Worm (Caenorhabditis elegans) whole organism, late embryonic: ENCODE results near the gene sre-15.

Experiments used
- T23F11.4 ChIP-seq: fragments of 200-800 bp; sonication (Bioruptor generic); optimal IDR thresholded peaks from 2 replicates; lab custom pipeline; 2018; ENCODE audit warnings: mild to moderate bottlenecking, missing genetic modification characterization, missing compliant biosample characterization
- ahr-1 ChIP-seq: sonication (generic microtip); optimal IDR thresholded peaks from 2 replicates; lab custom pipeline; 2016; ENCODE audit warnings: missing genetic modification characterization, missing compliant biosample characterization
- ceh-19 ChIP-seq: fragments of 200-800 bp; sonication (Bioruptor generic); optimal IDR thresholded peaks from 2 replicates; lab custom pipeline; 2018; ENCODE audit warnings: mild to moderate bottlenecking, missing genetic modification characterization, missing compliant biosample characterization
- ceh-2 ChIP-seq: sonication (generic microtip); optimal IDR thresholded peaks from 2 replicates; lab custom pipeline; 2016; ENCODE audit warnings: missing genotype, missing genetic modification characterization, missing compliant biosample characterization
- ceh-31 ChIP-seq: sonication (generic microtip); optimal IDR thresholded peaks from 2 replicates; lab custom pipeline; 2016; ENCODE audit warnings: missing genetic modification characterization, missing compliant biosample characterization
- ceh-34 ChIP-seq: sonication (generic microtip); optimal IDR thresholded peaks from 2 replicates; lab custom pipeline; 2016; ENCODE audit warnings: mild to moderate bottlenecking, missing genetic modification characterization, missing compliant biosample characterization
- ceh-45 ChIP-seq: fragments of 200-800 bp; sonication (Bioruptor generic); IDR thresholded peaks from 2 replicates; pipeline ENCODE4 v1.3.6; 2022; ENCODE audit warnings: missing genetic modification reagents, missing genetic modification characterization, missing compliant biosample characterization
- che-1 ChIP-seq: sonication (generic microtip); optimal IDR thresholded peaks from 2 replicates; lab custom pipeline; 2016; ENCODE audit warnings: mild to moderate bottlenecking, missing genetic modification characterization, missing compliant biosample characterization
- dmd-4 ChIP-seq: sonication (generic microtip); optimal IDR thresholded peaks from 2 replicates; lab custom pipeline; 2016; ENCODE audit warnings: borderline replicate concordance, missing genetic modification characterization, missing compliant biosample characterization
- dve-1 ChIP-seq: sonication (generic microtip); optimal IDR thresholded peaks from 2 replicates; lab custom pipeline; 2017; ENCODE audit warnings: antibody characterized with exemption, mild to moderate bottlenecking, missing genetic modification characterization, missing compliant biosample characterization
- elt-4 ChIP-seq: sonication (generic microtip); optimal IDR thresholded peaks from 2 replicates; lab custom pipeline; 2016; ENCODE audit warnings: missing genetic modification characterization, missing compliant biosample characterization
- ets-4 ChIP-seq: sonication (generic microtip); optimal IDR thresholded peaks from 2 replicates; lab custom pipeline; 2016; ENCODE audit warnings: missing genetic modification characterization, missing compliant biosample characterization
- fkh-10 ChIP-seq: fragments of 150-350 bp; optimal IDR thresholded peaks from 2 replicates; lab custom pipeline; 2014; ENCODE audit warnings: missing biosample characterization, missing genetic modification reagents, missing genetic modification characterization
- fkh-6 ChIP-seq: sonication (generic microtip); optimal IDR thresholded peaks from 2 replicates; lab custom pipeline; 2016; ENCODE audit warnings: missing genetic modification characterization, missing compliant biosample characterization
- gmeb-2 ChIP-seq: sonication (generic microtip); optimal IDR thresholded peaks from 2 replicates; lab custom pipeline; 2016; ENCODE audit warnings: missing genetic modification characterization, inconsistent platforms, missing compliant biosample characterization
- hlh-13 ChIP-seq: fragments of 200-800 bp; sonication (Bioruptor generic); optimal IDR thresholded peaks from 2 replicates; lab custom pipeline; 2018; ENCODE audit warnings: mild to moderate bottlenecking, missing genetic modification characterization, missing compliant biosample characterization
- hlh-15 ChIP-seq: sonication (generic microtip); optimal IDR thresholded peaks from 2 replicates; lab custom pipeline; 2016; ENCODE audit warnings: missing genetic modification characterization, missing compliant biosample characterization
- hlh-30 ChIP-seq: sonication (generic microtip); optimal IDR thresholded peaks from 2 replicates; lab custom pipeline; 2017; ENCODE audit warnings: antibody characterized with exemption, missing genetic modification characterization, missing compliant biosample characterization; ENCODE audit not compliant: insufficient read depth
- hlh-8 ChIP-seq: sonication (generic microtip); optimal IDR thresholded peaks from 2 replicates; lab custom pipeline; 2016; ENCODE audit warnings: missing genotype, missing genetic modification characterization, missing compliant biosample characterization
- lim-6 ChIP-seq: sonication (generic microtip); optimal IDR thresholded peaks from 2 replicates; lab custom pipeline; 2016; ENCODE audit warnings: missing genetic modification characterization, missing compliant biosample characterization
- nfya-1 ChIP-seq: sonication (generic microtip); optimal IDR thresholded peaks from 2 replicates; lab custom pipeline; 2017; ENCODE audit warnings: missing genetic modification characterization, mild to moderate bottlenecking, missing compliant biosample characterization, antibody characterized with exemption, moderate library complexity
- nhr-11 ChIP-seq: fragments of 150-350 bp; optimal IDR thresholded peaks from 2 replicates; lab custom pipeline; 2014; ENCODE audit warnings: missing biosample characterization, missing genetic modification characterization
- npax-4 ChIP-seq: sonication (generic microtip); optimal IDR thresholded peaks from 2 replicates; lab custom pipeline; 2016; ENCODE audit warnings: missing genetic modification characterization, missing compliant biosample characterization
- odd-2 ChIP-seq: sonication (generic microtip); optimal IDR thresholded peaks from 2 replicates; lab custom pipeline; 2017; ENCODE audit warnings: antibody characterized with exemption, mild to moderate bottlenecking, missing genetic modification characterization, missing compliant biosample characterization
- pqm-1 ChIP-seq: sonication (generic microtip); optimal IDR thresholded peaks from 2 replicates; lab custom pipeline; 2016; ENCODE audit warnings: missing genetic modification characterization, missing compliant biosample characterization
- ref-2 ChIP-seq: sonication (generic microtip); optimal IDR thresholded peaks from 2 replicates; lab custom pipeline; 2016; ENCODE audit warnings: missing genetic modification characterization, missing compliant biosample characterization
- sox-4 ChIP-seq: sonication (generic microtip); optimal IDR thresholded peaks from 2 replicates; lab custom pipeline; 2017; ENCODE audit warnings: mild to moderate bottlenecking, missing genetic modification characterization, inconsistent platforms, missing compliant biosample characterization
- syd-9 ChIP-seq: sonication (generic microtip); optimal IDR thresholded peaks from 2 replicates; lab custom pipeline; 2016; ENCODE audit warnings: mild to moderate bottlenecking, missing genetic modification characterization, moderate library complexity, missing compliant biosample characterization
- unc-3 ChIP-seq, 2 experiments: fragments of 200-800 bp in 1 of 2; sonication (Bioruptor generic) in 1 of 2; sonication (generic microtip) in 1 of 2; conservative IDR thresholded peaks in 1 of 2; optimal IDR thresholded peaks in 1 of 2; 2 replicates each; pipeline versions ENCODE4 v1.3.6 to Lab custom; 2016 to 2022; ENCODE audit warnings: missing compliant biosample characterization in 2 of 2, missing genetic modification characterization in 2 of 2, missing genetic modification reagents in 1 of 2
- unc-55 ChIP-seq: sonication (generic microtip); optimal IDR thresholded peaks from 2 replicates; lab custom pipeline; 2017; ENCODE audit warnings: missing biosample characterization, missing genetic modification reagents, missing genetic modification characterization
- unc-86 ChIP-seq: sonication (generic microtip); optimal IDR thresholded peaks from 2 replicates; lab custom pipeline; 2016; ENCODE audit warnings: missing genetic modification characterization, missing compliant biosample characterization
- zip-5 ChIP-seq: sonication (generic microtip); optimal IDR thresholded peaks from 2 replicates; lab custom pipeline; 2016; ENCODE audit warnings: missing genetic modification characterization, missing compliant biosample characterization

The sre-15 gene

DNA sequence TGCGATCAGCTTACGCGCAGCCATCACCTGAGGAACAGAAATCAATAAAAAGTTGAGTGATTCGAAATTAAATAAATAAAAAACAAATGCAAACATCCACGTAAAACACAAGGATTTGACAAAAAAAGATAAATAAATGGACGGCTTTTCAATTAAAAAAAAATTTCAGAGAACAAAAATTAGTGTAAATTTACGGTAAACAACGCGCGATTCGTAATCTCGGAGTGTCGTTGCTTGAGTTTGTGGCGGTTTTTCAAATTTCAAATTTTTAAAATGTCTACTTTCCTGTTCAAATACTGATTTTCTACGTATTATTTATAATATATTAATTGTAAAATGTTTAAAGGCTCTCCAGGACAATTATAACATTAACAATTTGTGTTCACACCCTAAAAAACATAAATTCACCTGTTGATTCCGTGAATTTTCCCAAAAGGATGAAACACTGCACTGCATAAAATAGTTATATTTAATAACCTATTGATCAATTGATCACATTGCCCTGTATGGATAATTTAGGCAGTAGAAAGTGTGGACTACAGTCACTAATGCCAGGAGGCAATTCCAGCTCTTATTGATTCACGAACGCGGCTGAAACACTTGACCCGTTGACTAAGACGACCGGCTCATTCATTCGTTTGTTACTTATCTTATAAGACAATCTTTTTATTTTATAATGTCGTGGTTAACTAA is 35.5 kb downstream of the sre-15 start, which contains the start of the genes marb-1 and F35G2.3:
marb-1 (minus strand) TSS at position 27 of the 693 bp plus-strand sequence.
F35G2.3 (plus strand) TSS at position 643 of the 693 bp plus-strand sequence.
- no peak for TF ChIP-seq npax-4 (tag; lab: Kevin White, UChicago)
- no peak for TF ChIP-seq elt-4 (tag; lab: Kevin White, UChicago)
- no peak for TF ChIP-seq lim-6 (tag; lab: Kevin White, UChicago)
- TF ChIP-seq unc-55 (GFP tag; lab: Kevin White, UChicago) = no peak
- TF ChIP-seq che-1 = no peak
- no peak for TF ChIP-seq hlh-8 (tag; lab: Kevin White, UChicago)
- TF ChIP-seq, all 69 proteins: peak for 0

DNA sequence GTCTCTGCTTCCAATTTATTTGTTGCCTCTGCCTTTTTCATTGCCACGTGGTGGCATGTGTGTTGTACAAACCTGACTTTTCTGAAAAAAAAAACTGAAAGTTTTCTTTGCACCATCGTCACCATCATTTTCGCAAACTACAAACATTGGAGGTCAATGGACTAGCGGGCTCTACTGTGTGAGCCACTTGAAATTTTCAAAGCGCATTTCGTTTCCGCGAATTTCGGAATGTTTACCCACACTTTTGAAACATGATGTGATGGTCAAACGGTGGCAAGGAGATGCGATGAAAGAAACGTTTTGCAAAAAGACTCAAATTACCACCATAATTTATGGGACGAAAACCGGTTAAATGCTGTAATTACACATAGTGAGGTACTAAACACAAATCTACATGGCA is 36.7 kb downstream of the sre-15 start:
- TF ChIP-seq pqm-1 (no peak), T23F11.4 (GFP tag; lab: Kevin White, UChicago) (no peak), ceh-45 (no peak)

DNA sequence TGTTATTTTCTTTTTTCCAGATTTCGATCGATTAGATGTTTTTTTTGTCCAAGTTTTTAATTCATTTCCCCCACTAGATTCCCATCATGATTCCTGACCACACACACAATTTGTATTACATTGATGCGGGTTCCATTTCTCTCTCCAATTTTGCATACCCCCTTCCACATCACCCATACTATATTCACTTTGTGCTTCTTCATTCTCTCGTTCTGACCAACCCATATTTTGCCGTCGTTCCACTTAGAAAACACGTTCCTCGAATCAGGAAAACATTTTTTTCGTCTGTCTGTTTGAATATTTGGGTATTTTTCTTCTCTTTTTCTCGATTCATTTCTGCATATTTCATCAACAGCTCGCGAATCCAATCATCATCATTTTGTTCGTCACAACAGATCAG is 37.2 kb downstream of the sre-15 start:
- TF ChIP-seq hlh-13 (GFP tag; lab: Kevin White, UChicago) = no peak
- no peak for TF ChIP-seq ref-2
- no peak for TF ChIP-seq nfya-1 (tag; lab: Kevin White, UChicago)
- TF ChIP-seq odd-2 (tag; lab: Kevin White, UChicago) = no peak

DNA sequence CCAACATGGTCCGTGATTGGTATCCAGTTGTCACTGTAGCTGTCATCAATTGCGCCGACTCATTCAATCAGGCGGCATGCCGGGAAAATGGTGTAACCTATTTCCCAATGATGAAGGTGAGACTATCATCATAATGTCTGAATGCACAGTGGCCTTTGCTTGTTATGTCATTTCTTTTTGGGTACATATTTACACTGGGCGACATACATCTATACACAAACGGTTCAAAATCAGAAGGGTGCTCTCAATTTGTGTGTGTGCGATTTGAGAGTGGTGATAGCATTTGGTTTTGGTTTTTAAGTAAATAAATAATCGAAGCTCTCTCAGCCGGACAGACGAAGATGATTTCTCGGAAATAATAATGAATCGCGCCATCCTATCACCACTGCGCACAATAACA is 40.6 kb downstream of the sre-15 start:
- TF ChIP-seq syd-9 (tag; lab: Kevin White, UChicago) = no peak
- no peak for TF ChIP-seq unc-3 (GFP tag; conservative IDR thresholded peaks at IDR 0.05; lab: Robert Waterston, UW)
- TF ChIP-seq unc-3 (tag; optimal IDR thresholded peaks at IDR 0.05; lab: Kevin White, UChicago) = no peak
- no peak for TF ChIP-seq unc-55 (GFP tag; lab: Kevin White, UChicago)
- no peak for TF ChIP-seq ahr-1 (tag; lab: Kevin White, UChicago)
- TF ChIP-seq gmeb-2 (tag; lab: Kevin White, UChicago) = no peak
- no peak for TF ChIP-seq dmd-4 (tag; lab: Kevin White, UChicago)
- no peak for TF ChIP-seq unc-86 (tag; lab: Kevin White, UChicago)
- TF ChIP-seq hlh-15 = no peak
- TF ChIP-seq hlh-30 (tag; lab: Kevin White, UChicago) = no peak
- no peak for TF ChIP-seq nhr-11 (tag; lab: Kevin White, UChicago)
- no peak for TF ChIP-seq ets-4
- no peak for TF ChIP-seq ceh-2 (tag; lab: Kevin White, UChicago)
- TF ChIP-seq ceh-19 = no peak

DNA sequence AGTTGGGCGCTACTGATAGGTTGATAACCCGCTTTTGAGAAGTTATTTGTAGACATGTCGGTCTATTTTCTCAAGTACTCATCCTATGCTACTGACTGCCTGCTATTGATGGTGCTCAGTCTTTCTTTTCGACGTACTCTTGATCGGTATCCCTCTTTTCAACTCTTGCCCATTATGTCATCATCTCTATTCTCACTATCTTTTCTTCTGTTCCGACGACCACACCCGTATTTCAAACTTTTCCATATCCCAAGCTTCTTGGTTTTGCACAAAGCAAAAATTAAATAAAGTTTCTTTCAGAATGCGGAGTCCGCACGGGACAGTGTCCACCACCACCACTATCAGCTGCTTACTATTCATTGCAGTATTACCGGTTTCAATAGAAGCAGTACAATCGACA is 41.7 kb downstream of the sre-15 start, which contains the start of gene F35G2.1:
F35G2.1 (plus strand) TSS at position 301 of the 400 bp plus-strand sequence.
- TF ChIP-seq dve-1 (tag; lab: Kevin White, UChicago) (no peak), ref-2 (no peak), fkh-6 (tag; lab: Kevin White, UChicago) (no peak), ceh-34 (tag; lab: Kevin White, UChicago) (no peak), hlh-30 (tag; lab: Kevin White, UChicago) (no peak), ceh-2 (tag; lab: Kevin White, UChicago) (no peak), ceh-31 (no peak), zip-5 (tag; lab: Kevin White, UChicago) (no peak), pqm-1 (no peak), sox-4 (no peak), hlh-15 (no peak), ahr-1 (tag; lab: Kevin White, UChicago) (no peak), nhr-11 (tag; lab: Kevin White, UChicago) (no peak), fkh-10 (no peak)
- TF ChIP-seq, all 69 proteins: peak for 0
